Worm (Caenorhabditis elegans): ENCODE data around the gene lin-46.

Gene lin-46

ce11 chrV:12992891-12993290 is 24.2 kb downstream of the lin-46 start, which contains the start of the genes F15B9.11 and dsl-7 (continued):
- TF ChIP-seq lin-39 (tag; optimal IDR thresholded peaks at IDR 0.05) = no peak

DNA sequence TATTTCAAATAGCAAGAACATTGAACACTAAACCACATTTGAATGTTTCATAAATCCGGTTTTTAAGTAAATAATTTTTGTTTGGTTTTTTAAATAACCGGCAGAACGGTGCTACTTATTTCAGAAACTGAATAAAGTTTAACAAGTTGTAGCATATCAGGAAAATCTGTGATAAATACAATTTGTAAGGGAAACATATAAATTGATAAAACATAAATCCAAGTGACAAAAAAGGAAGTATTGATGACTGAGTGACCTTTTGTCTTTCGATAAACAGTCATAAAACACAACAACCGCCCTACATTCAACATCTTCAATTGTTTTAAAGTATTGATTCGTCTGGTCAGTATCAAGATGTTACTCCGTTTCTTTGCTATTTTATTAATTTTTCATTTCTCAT is 26.6 kb downstream of the lin-46 start, which contains the start of gene far-5:
far-5 (plus strand) TSS at position 301 of the 400 bp plus-strand sequence.
- TF ChIP-seq mep-1 (tag; optimal IDR thresholded peaks at IDR 0.05) = no peak
- peak in 1 of 6 experiments; percentile 29 for TF ChIP-seq elt-3 (tag; optimal IDR thresholded peaks at IDR 0.05)
- peak; percentile 30 for TF ChIP-seq blmp-1 (tag; optimal IDR thresholded peaks at IDR 0.05)

- TF ChIP-seq blmp-1 (tag; optimal IDR thresholded peaks at IDR 0.05) = no peak
- no peak for TF ChIP-seq nhr-12 (tag; optimal IDR thresholded peaks at IDR 0.05)
- no peak for TF ChIP-seq unc-30 (tag; optimal IDR thresholded peaks at IDR 0.05)
- no peak for TF ChIP-seq nhr-20 (tag; optimal IDR thresholded peaks at IDR 0.05)
- no peak for TF ChIP-seq ceh-82 (tag; optimal IDR thresholded peaks at IDR 0.05)
- no peak for TF ChIP-seq tbx-2 (tag; optimal IDR thresholded peaks at IDR 0.05)
- TF ChIP-seq ces-1 (GFP tag; optimal IDR thresholded peaks at IDR 0.05) = no peak
- no peak for TF ChIP-seq dsc-1 (tag; optimal IDR thresholded peaks at IDR 0.05)
These were observed 28.8 kb downstream of the lin-46 start, which contains the start of gene far-3 for ce11 chrV:12997422-12997821. far-3 (minus strand) TSS chrV:12997522.

- TF ChIP-seq egl-13 (tag; optimal IDR thresholded peaks at IDR 0.05) (no peak), unc-98 (GFP tag; IDR thresholded peaks at IDR 0.05) (no peak), sptf-1 (tag; optimal IDR thresholded peaks at IDR 0.05) (no peak), C34B4.2 (tag; optimal IDR thresholded peaks at IDR 0.05) (no peak), ceh-8 (GFP tag; optimal IDR thresholded peaks at IDR 0.05) (no peak), pax-3 (tag; optimal IDR thresholded peaks at IDR 0.05) (no peak), unc-130 (tag; optimal IDR thresholded peaks at IDR 0.05) (no peak), mab-9 (GFP tag; IDR thresholded peaks at IDR 0.05) (no peak), aly-2 (tag; optimal IDR thresholded peaks at IDR 0.05) (no peak), ceh-63 (GFP tag; optimal IDR thresholded peaks at IDR 0.05) (no peak), nhr-12 (tag; optimal IDR thresholded peaks at IDR 0.05) (no peak), ztf-4 (tag; optimal IDR thresholded peaks at IDR 0.05) (no peak), snu-23 (GFP tag; optimal IDR thresholded peaks at IDR 0.05) (no peak), dsc-1 (tag; optimal IDR thresholded peaks at IDR 0.05) (no peak), lir-3 (tag; optimal IDR thresholded peaks at IDR 0.05; ENCODE audit: poor library complexity) (no peak)
These were observed 30.9 kb downstream of the lin-46 start, which contains the start of gene far-4 for ce11 chrV:12999559-12999958. far-4 (minus strand) TSS chrV:12999659.

DNA sequence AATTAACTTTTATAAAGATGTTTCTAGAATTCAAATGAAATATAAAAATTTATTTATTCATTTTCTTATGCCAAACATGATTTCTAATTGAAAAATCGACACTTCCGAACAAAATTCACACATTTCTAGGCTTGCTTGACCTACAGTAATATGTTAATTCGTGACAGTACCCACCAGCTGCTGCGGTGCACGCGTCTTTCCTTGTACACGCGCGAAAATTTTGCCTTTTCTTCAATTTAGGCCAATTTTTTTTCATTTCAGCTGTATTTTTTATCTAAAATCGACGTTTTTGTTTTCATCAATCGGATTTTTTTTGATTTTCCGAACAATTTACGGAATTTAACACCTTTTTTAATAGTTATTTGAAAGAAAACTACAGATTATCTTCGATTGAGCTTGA is 31.4 kb downstream of the lin-46 start:
- TF ChIP-seq lin-35 (GFP tag; optimal IDR thresholded peaks at IDR 0.05) = no peak
- TF ChIP-seq unc-30 (tag; optimal IDR thresholded peaks at IDR 0.05) = no peak
- no peak for TF ChIP-seq nhr-90 (tag; optimal IDR thresholded peaks at IDR 0.05; ENCODE audit: poor library complexity)
- TF ChIP-seq lsy-2 (tag; optimal IDR thresholded peaks at IDR 0.05) = no peak
- no peak for TF ChIP-seq fkh-4 (tag; optimal IDR thresholded peaks at IDR 0.05; ENCODE audit: borderline replicate concordance)
- no peak for TF ChIP-seq lin-39 (tag; optimal IDR thresholded peaks at IDR 0.05)
- no peak for TF ChIP-seq nhr-76 (tag; optimal IDR thresholded peaks at IDR 0.05)
- no peak for TF ChIP-seq hlh-17 (GFP tag; optimal IDR thresholded peaks at IDR 0.05; ENCODE audit: borderline replicate concordance)
- TF ChIP-seq ets-5 (GFP tag; IDR thresholded peaks at IDR 0.05) = no peak
- no peak for TF ChIP-seq lir-3 (tag; optimal IDR thresholded peaks at IDR 0.05; ENCODE audit: poor library complexity)
- TF ChIP-seq snu-23 (GFP tag; optimal IDR thresholded peaks at IDR 0.05) = no peak
- TF ChIP-seq zip-4 (GFP tag; optimal IDR thresholded peaks at IDR 0.05) = no peak
- TF ChIP-seq lin-13 (GFP tag; optimal IDR thresholded peaks at IDR 0.05) = no peak
- TF ChIP-seq efl-3 (GFP tag; optimal IDR thresholded peaks at IDR 0.05) = no peak
- TF ChIP-seq elt-3 (tag; optimal IDR thresholded peaks at IDR 0.05) = no peak
- no peak for TF ChIP-seq skn-1 (tag; optimal IDR thresholded peaks at IDR 0.05)
- TF ChIP-seq mep-1 (tag; optimal IDR thresholded peaks at IDR 0.05) = no peak
- TF ChIP-seq C34B4.2 (tag; optimal IDR thresholded peaks at IDR 0.05) = no peak
- no peak for TF ChIP-seq ceh-90 (tag; optimal IDR thresholded peaks at IDR 0.05)
